Fruit fly (Drosophila melanogaster) whole organism, prepupa: ENCODE results near the gene CG6983.

Experiments used
- CG10631 ChIP-seq: fragments of 200-800 bp; sonication (Bioruptor generic); optimal IDR thresholded peaks from 2 replicates; lab custom pipeline; 2016; ENCODE audit warnings: missing biosample characterization, missing genetic modification characterization
- CG15336 ChIP-seq: fragments of 200-800 bp; sonication (Bioruptor generic); IDR thresholded peaks from 2 replicates; pipeline ENCODE4 v1.3.6; 2022; ENCODE audit warnings: missing biosample characterization, missing genetic modification characterization
- CG16779 ChIP-seq: fragments of 200-800 bp; sonication (Bioruptor generic); optimal IDR thresholded peaks from 3 replicates; lab custom pipeline; 2017; ENCODE audit warnings: missing biosample characterization, mild to moderate bottlenecking, missing genetic modification characterization
- CG3032 ChIP-seq: fragments of 200-800 bp; optimal IDR thresholded peaks from 2 replicates; lab custom pipeline; 2019; ENCODE audit warnings: missing biosample characterization, mild to moderate bottlenecking, missing genetic modification characterization, moderate library complexity
- CG31627 ChIP-seq: fragments of 200-800 bp; sonication (Bioruptor generic); optimal IDR thresholded peaks from 3 replicates; lab custom pipeline; 2016; ENCODE audit warnings: missing biosample characterization, missing genetic modification characterization
- CG32006 ChIP-seq: fragments of 200-800 bp; sonication (Bioruptor generic); optimal IDR thresholded peaks from 3 replicates; lab custom pipeline; 2017; ENCODE audit warnings: missing biosample characterization, mild to moderate bottlenecking, missing genetic modification characterization
- CG3919 ChIP-seq: fragments of 200-800 bp; sonication (Bioruptor generic); optimal IDR thresholded peaks from 3 replicates; lab custom pipeline; 2016; ENCODE audit warnings: missing biosample characterization, missing genetic modification characterization
- CG4318 ChIP-seq: fragments of 200-800 bp; sonication (Bioruptor generic); optimal IDR thresholded peaks from 3 replicates; lab custom pipeline; 2017; ENCODE audit warnings: missing biosample characterization, mild to moderate bottlenecking, missing genetic modification characterization
- CG6163 ChIP-seq: fragments of 200-800 bp; sonication (Bioruptor generic); IDR thresholded peaks from 3 replicates; pipeline ENCODE4 v1.3.6; 2022; ENCODE audit warnings: missing biosample characterization, missing genetic modification characterization
- CG6276 ChIP-seq: fragments of 200-800 bp; sonication (Bioruptor generic); optimal IDR thresholded peaks from 2 replicates; lab custom pipeline; 2017; ENCODE audit warnings: missing biosample characterization, mild to moderate bottlenecking, missing genetic modification characterization
- CG6792 ChIP-seq: fragments of 200-800 bp; sonication (Bioruptor generic); optimal IDR thresholded peaks from 3 replicates; lab custom pipeline; 2016; ENCODE audit warnings: missing biosample characterization, missing genetic modification characterization
- CG6808 ChIP-seq: fragments of 200-800 bp; sonication (Bioruptor generic); optimal IDR thresholded peaks from 3 replicates; lab custom pipeline; 2017; ENCODE audit warnings: missing biosample characterization, missing genetic modification characterization, mild to moderate bottlenecking, moderate library complexity, missing genetic modification reagents
- CG6854 ChIP-seq: fragments of 200-800 bp; sonication (Bioruptor generic); optimal IDR thresholded peaks from 2 replicates; lab custom pipeline; 2017; ENCODE audit warnings: missing biosample characterization, mild to moderate bottlenecking, missing genetic modification characterization
- CG7368 ChIP-seq: fragments of 200-800 bp; sonication (Bioruptor generic); optimal IDR thresholded peaks from 3 replicates; lab custom pipeline; 2016; ENCODE audit warnings: missing biosample characterization, missing genetic modification characterization
- CG9139 ChIP-seq: fragments of 200-800 bp; sonication (Bioruptor generic); optimal IDR thresholded peaks from 3 replicates; lab custom pipeline; 2017; ENCODE audit warnings: missing biosample characterization, mild to moderate bottlenecking, missing genetic modification characterization
- Eip75B ChIP-seq: fragments of 200-800 bp; sonication (Bioruptor generic); optimal IDR thresholded peaks from 3 replicates; lab custom pipeline; 2016; ENCODE audit warnings: missing biosample characterization, missing genetic modification characterization
- Eip78C ChIP-seq: fragments of 200-800 bp; sonication (Bioruptor generic); peaks from one replicate; lab custom pipeline; 2016; ENCODE audit warnings: missing biosample characterization, missing genetic modification characterization
- Ets21C ChIP-seq: fragments of 200-800 bp; sonication (Bioruptor generic); optimal IDR thresholded peaks from 3 replicates; lab custom pipeline; 2016; ENCODE audit warnings: missing biosample characterization, missing genetic modification characterization
- Hr38 ChIP-seq: sonication (Bioruptor generic); optimal IDR thresholded peaks from 2 replicates; lab custom pipeline; 2016; ENCODE audit warnings: missing biosample characterization, missing genetic modification characterization
- Hr39 ChIP-seq: fragments of 200-800 bp; sonication (Bioruptor generic); optimal IDR thresholded peaks from 2 replicates; lab custom pipeline; 2016; ENCODE audit warnings: missing biosample characterization, missing genetic modification characterization
- Hr4 ChIP-seq: fragments of 200-800 bp; sonication (Bioruptor generic); optimal IDR thresholded peaks from 3 replicates; lab custom pipeline; 2016; ENCODE audit warnings: missing biosample characterization, missing genetic modification characterization
- Lpt ChIP-seq: fragments of 200-800 bp; sonication (Bioruptor generic); optimal IDR thresholded peaks from 3 replicates; lab custom pipeline; 2016; ENCODE audit warnings: missing biosample characterization, missing genetic modification characterization
- Met ChIP-seq: fragments of 200-800 bp; sonication (Bioruptor generic); optimal IDR thresholded peaks from 3 replicates; lab custom pipeline; 2016; ENCODE audit warnings: missing biosample characterization, missing genetic modification characterization
- Smox ChIP-seq: fragments of 200-800 bp; sonication (Bioruptor generic); optimal IDR thresholded peaks from 3 replicates; lab custom pipeline; 2016; ENCODE audit warnings: missing biosample characterization, missing genetic modification characterization
- Sox102F ChIP-seq: fragments of 200-800 bp; sonication (Bioruptor generic); optimal IDR thresholded peaks from 2 replicates; lab custom pipeline; 2016; ENCODE audit warnings: missing biosample characterization, mild to moderate bottlenecking, missing genetic modification characterization
- Sox14 ChIP-seq: fragments of 200-800 bp; sonication (Bioruptor generic); optimal IDR thresholded peaks from 3 replicates; lab custom pipeline; 2016; ENCODE audit warnings: missing biosample characterization, missing genetic modification characterization
- Sox15 ChIP-seq: fragments of 200-800 bp; sonication (Bioruptor generic); optimal IDR thresholded peaks from 3 replicates; lab custom pipeline; 2016; ENCODE audit warnings: missing biosample characterization, missing genetic modification characterization
- achi ChIP-seq: fragments of 200-800 bp; sonication (Bioruptor generic); optimal IDR thresholded peaks from 3 replicates; lab custom pipeline; 2016; ENCODE audit warnings: missing biosample characterization, missing genetic modification characterization
- cyc ChIP-seq: fragments of 200-800 bp; sonication (Bioruptor generic); optimal IDR thresholded peaks from 3 replicates; lab custom pipeline; 2016; ENCODE audit warnings: missing biosample characterization, missing genetic modification characterization
- dac ChIP-seq: fragments of 200-800 bp; sonication (Bioruptor generic); optimal IDR thresholded peaks from 2 replicates; lab custom pipeline; 2017; ENCODE audit warnings: missing biosample characterization, mild to moderate bottlenecking, missing genetic modification characterization
- eg ChIP-seq: fragments of 200-800 bp; sonication (Bioruptor generic); IDR thresholded peaks from 3 replicates; pipeline ENCODE4 v1.3.6; 2022; ENCODE audit warnings: missing biosample characterization, missing genetic modification characterization
- esn ChIP-seq: fragments of 200-800 bp; sonication (Bioruptor generic); optimal IDR thresholded peaks from 2 replicates; lab custom pipeline; 2016; ENCODE audit warnings: missing biosample characterization, mild to moderate bottlenecking, missing genetic modification characterization, moderate library complexity
- fd59A ChIP-seq: fragments of 200-800 bp; sonication (Bioruptor generic); optimal IDR thresholded peaks from 2 replicates; lab custom pipeline; 2017; ENCODE audit warnings: missing biosample characterization, mild to moderate bottlenecking, missing genetic modification characterization, missing genetic modification reagents
- fd85E ChIP-seq: fragments of 200-800 bp; sonication (Bioruptor generic); optimal IDR thresholded peaks from 3 replicates; lab custom pipeline; 2016; ENCODE audit warnings: missing biosample characterization, missing genetic modification characterization
- fkh ChIP-seq: fragments of 200-800 bp; sonication (Bioruptor generic); optimal IDR thresholded peaks from 3 replicates; lab custom pipeline; 2017; ENCODE audit warnings: missing biosample characterization, mild to moderate bottlenecking, missing genetic modification characterization, moderate library complexity
- lz ChIP-seq: fragments of 200-800 bp; sonication (Bioruptor generic); optimal IDR thresholded peaks from 3 replicates; lab custom pipeline; 2016; ENCODE audit warnings: missing biosample characterization, missing genetic modification characterization
- net ChIP-seq: fragments of 200-800 bp; sonication (Bioruptor generic); optimal IDR thresholded peaks from 3 replicates; lab custom pipeline; 2016; ENCODE audit warnings: missing biosample characterization, missing genetic modification characterization
- salr ChIP-seq, 2 experiments: fragments of 200-800 bp; sonication (Bioruptor generic); optimal IDR thresholded peaks; 3 replicates each; lab custom pipeline; 2016 to 2018; ENCODE audit warnings: missing biosample characterization in 2 of 2, missing genetic modification characterization in 2 of 2, mild to moderate bottlenecking in 1 of 2
- spab ChIP-seq: fragments of 200-800 bp; sonication (Bioruptor generic); optimal IDR thresholded peaks from 2 replicates; lab custom pipeline; 2017; ENCODE audit warnings: missing biosample characterization, mild to moderate bottlenecking, missing genetic modification characterization, missing genetic modification reagents
- ss ChIP-seq, 2 experiments: fragments of 200-800 bp; sonication (Bioruptor generic); optimal IDR thresholded peaks; 2 replicates in 1 of 2; 3 replicates in 1 of 2; lab custom pipeline; 2017 to 2018; ENCODE audit warnings: mild to moderate bottlenecking in 2 of 2, missing biosample characterization in 2 of 2, missing genetic modification characterization in 2 of 2, moderate library complexity in 1 of 2
- svp ChIP-seq: fragments of 200-800 bp; sonication (Bioruptor generic); peaks from one replicate; lab custom pipeline; 2016; ENCODE audit warnings: missing biosample characterization, missing genetic modification characterization
- topi ChIP-seq: fragments of 200-800 bp; sonication (Bioruptor generic); optimal IDR thresholded peaks from 3 replicates; lab custom pipeline; 2016; ENCODE audit warnings: missing biosample characterization, missing genetic modification characterization

CG6983 gene

DNA sequence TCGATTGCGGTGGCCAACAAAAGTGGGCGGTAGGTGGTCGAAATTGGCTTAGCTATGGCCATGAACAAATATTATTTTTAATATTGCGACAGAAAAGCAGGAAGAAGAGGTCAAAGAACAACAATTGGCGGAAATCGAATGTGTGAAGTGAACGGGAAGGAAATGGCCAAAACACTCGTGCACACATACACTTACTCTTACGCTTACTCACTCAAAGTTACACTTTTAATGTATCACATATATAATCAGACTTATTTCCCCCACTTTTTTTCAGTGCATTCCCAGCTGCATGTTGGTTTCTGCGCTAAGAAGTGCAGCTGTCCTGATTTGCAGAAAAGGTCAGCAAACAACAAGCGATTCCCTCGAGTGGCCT is 674 bp downstream of the CG6983 start (continued):
- peak; percentile 46 for TF ChIP-seq CG6792 (GFP tag; lab: Kevin White, UChicago)
- TF ChIP-seq CG32006 (GFP tag; lab: Kevin White, UChicago), result peak; percentile 66
- TF ChIP-seq fd85E (GFP tag; lab: Kevin White, UChicago), result no peak
- TF ChIP-seq CG4318, result no peak
- TF ChIP-seq dac (GFP tag; lab: Kevin White, UChicago), result peak; percentile 12
- peak; percentile 91 for TF ChIP-seq Eip78C (GFP tag; lab: Kevin White, UChicago)
- TF ChIP-seq eg (GFP tag; lab: Robert Waterston, UW), result peak; percentile 63; the same call in 2 of the 3 replicates
- TF ChIP-seq CG7368 (GFP tag; lab: Kevin White, UChicago), result peak; percentile 4
- TF ChIP-seq Smox, result peak; percentile 53
- peak; percentile 41 for TF ChIP-seq cyc
- peak; percentile 28 for TF ChIP-seq Met
- peak; percentile 55 for TF ChIP-seq topi (GFP tag; lab: Kevin White, UChicago)
- peak; percentile 38 for TF ChIP-seq CG3919 (GFP tag; lab: Kevin White, UChicago)
- peak; percentile 14 for TF ChIP-seq Lpt (GFP tag; lab: Kevin White, UChicago)
- peak; percentile 68 for TF ChIP-seq esn (GFP tag; lab: Kevin White, UChicago)
- TF ChIP-seq spab (GFP tag; lab: Kevin White, UChicago), result peak; percentile 15
- TF ChIP-seq Hr4 (GFP tag; lab: Kevin White, UChicago), result peak; percentile 70
- TF ChIP-seq, all 60 proteins: peak for 45

DNA sequence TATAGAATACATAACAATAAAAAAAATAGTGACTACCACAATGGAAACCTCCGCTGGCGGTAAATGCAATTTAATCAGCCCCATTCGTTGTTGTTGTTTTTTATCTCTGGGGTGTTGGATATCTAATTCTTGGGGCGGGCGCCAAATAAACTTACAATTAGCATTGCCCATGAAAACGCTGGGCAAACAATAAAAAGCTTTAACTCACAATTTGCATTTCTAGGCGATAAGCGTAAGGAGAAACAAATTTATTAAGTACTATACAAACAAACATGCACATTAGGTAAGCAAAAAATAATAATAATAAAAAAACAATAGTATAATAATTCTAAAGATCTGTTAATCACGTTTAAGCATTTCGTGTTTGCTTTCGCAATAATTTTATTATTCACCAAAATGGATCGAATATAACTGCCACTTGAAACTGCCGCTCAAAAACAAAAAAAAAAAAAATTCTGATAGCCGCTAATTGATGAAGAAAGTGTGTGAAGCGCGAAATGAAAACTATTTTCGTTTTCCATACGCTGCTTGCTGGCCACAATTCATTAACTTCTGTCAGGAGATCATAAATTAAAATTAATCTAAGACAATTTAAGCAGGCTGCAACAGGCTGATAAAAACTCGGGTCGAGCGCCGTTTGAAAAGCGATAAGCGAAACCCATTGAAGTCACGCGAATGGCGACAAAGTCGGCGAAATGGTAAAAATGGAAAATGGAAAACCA is 1.2 kb downstream of the CG6983 start:
- no peak for TF ChIP-seq Sox14 (GFP tag; lab: Kevin White, UChicago)
- no peak for TF ChIP-seq CG31627
- peak; percentile 10 for TF ChIP-seq fkh (GFP tag; lab: Kevin White, UChicago)
- TF ChIP-seq, all 60 proteins: peak for 1

DNA sequence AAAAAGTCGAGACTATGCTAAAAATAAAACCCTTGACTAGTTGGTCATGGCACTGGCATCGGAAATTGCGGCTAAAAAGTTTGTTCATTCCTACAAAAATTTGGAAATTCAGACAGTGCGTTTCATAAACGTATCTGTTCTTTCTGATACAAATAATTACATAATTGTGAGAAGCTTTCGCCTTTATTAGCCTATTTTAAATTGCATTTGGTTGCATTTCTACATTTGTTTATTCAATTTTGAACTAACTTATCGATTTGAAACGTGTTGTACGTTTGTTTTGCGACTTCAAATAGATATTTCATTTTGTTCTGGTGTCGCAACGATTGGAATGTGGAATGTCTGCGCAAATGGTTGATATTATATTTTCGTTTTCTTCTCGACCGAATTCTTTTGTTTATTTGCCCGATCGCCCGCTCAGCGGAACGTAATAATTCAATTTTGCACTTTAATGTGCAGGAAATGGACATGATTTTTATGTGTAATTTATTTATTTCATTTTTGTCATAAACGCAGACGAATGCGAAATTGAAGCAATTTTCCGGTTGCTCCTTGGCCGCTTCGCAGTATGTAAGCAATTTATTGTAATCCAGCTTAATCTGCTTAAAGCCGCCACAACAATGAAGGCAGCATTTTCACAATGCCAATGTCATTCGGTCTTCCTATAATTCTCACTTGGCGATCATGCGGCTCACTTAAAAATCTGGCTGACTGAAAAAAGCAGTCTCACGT is 3.0 kb downstream of the CG6983 start:
- TF ChIP-seq CG10631 (GFP tag; lab: Kevin White, UChicago) (no peak), ss (GFP tag; optimal IDR thresholded peaks at IDR 0.05; lab: Kevin White, UChicago) (no peak), fkh (GFP tag; lab: Kevin White, UChicago) (peak; percentile 23)

DNA sequence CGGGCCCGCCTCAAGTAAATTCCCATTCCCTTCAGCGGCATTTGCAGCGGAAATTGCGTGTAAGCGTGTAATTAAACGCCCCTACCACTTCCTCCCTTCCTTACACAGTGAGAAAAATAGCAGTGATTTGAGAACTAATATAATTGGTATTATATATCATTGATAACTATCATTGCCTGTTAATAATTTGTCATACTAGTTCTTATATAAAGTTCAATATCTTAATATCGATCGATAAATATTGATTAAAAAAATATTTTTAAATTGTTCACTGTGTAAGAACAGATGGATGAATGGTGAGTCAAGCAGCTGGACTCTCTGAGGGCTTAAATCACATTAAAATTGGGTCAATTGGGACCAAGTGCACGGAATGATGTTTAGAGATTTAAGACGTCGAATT is 4.2 kb downstream of the CG6983 start:
- TF ChIP-seq CG7368 (GFP tag; lab: Kevin White, UChicago) (no peak), net (GFP tag; lab: Kevin White, UChicago) (no peak), lz (GFP tag; lab: Kevin White, UChicago) (no peak), svp (GFP tag; lab: Kevin White, UChicago) (peak; percentile 63), fd85E (GFP tag; lab: Kevin White, UChicago) (no peak), CG6163 (GFP tag; lab: Robert Waterston, UW) (no peak), spab (GFP tag; lab: Kevin White, UChicago) (peak; percentile 33), CG6854 (GFP tag; lab: Kevin White, UChicago) (no peak), fkh (GFP tag; lab: Kevin White, UChicago) (peak; percentile 44), Ets21C (GFP tag; lab: Kevin White, UChicago) (no peak), CG32006 (GFP tag; lab: Kevin White, UChicago) (no peak), Sox102F (GFP tag; lab: Kevin White, UChicago) (no peak), CG6276 (GFP tag; lab: Kevin White, UChicago) (no peak), Sox14 (GFP tag; lab: Kevin White, UChicago) (no peak), CG4318 (no peak), fd59A (peak; percentile 5), CG3919 (GFP tag; lab: Kevin White, UChicago) (peak; percentile 59), Hr39 (GFP tag; lab: Kevin White, UChicago) (no peak), achi (GFP tag; lab: Kevin White, UChicago) (peak; percentile 1), CG9139 (GFP tag; lab: Kevin White, UChicago) (no peak), Hr38 (no peak), CG6792 (GFP tag; lab: Kevin White, UChicago) (no peak), Sox15 (GFP tag; lab: Kevin White, UChicago) (no peak), salr (GFP tag; optimal IDR thresholded peaks at IDR 0.05; lab: Kevin White, UChicago) (no peak), Eip75B (GFP tag; lab: Kevin White, UChicago) (peak; percentile 39), eg (GFP tag; lab: Robert Waterston, UW) (no peak), CG16779 (no peak), CG3032 (tag; lab: Kevin White, UChicago) (peak; percentile 47), Met (peak; percentile 25), CG6808 (peak; percentile 12), CG15336 (GFP tag; lab: Robert Waterston, UW) (peak; percentile 39; the same call in 1 of the 2 replicates), cyc (peak; percentile 35)
